Worm (Caenorhabditis elegans): ENCODE results near the gene dos-3.

dos-3 gene

ce11 chrIII:845485-845884 lies 6.1 kb upstream of the dos-3 start, which contains the start of gene K02F3.2:
TSS of gene K02F3.2 (plus strand) at chrIII:845841.
- peak; percentile 87 for TF ChIP-seq unc-55 (GFP tag; optimal IDR thresholded peaks at IDR 0.05)
- peak; percentile 36 for TF ChIP-seq sma-3 (GFP tag; optimal IDR thresholded peaks at IDR 0.05)
- TF ChIP-seq sma-9 (GFP tag; optimal IDR thresholded peaks at IDR 0.05), result peak; percentile 83
- no peak for TF ChIP-seq sma-9 (tag; optimal IDR thresholded peaks at IDR 0.05)
- TF ChIP-seq fos-1 (tag; optimal IDR thresholded peaks at IDR 0.05), result peak; percentile 47
- TF ChIP-seq blmp-1 (tag; optimal IDR thresholded peaks at IDR 0.05; ENCODE audit: insufficient read depth), result peak; percentile 42
- TF ChIP-seq elt-3 (tag; optimal IDR thresholded peaks at IDR 0.05), result no peak
- TF ChIP-seq ceh-82 (tag; optimal IDR thresholded peaks at IDR 0.05), result no peak
- no peak for TF ChIP-seq alr-1 (tag; optimal IDR thresholded peaks at IDR 0.05)
- TF ChIP-seq unc-62 (GFP tag; optimal IDR thresholded peaks at IDR 0.05), result no peak
- TF ChIP-seq dmd-4 (tag; optimal IDR thresholded peaks at IDR 0.05), result no peak
- no peak for TF ChIP-seq nhr-23 (tag; optimal IDR thresholded peaks at IDR 0.05)
- no peak for TF ChIP-seq skn-1 (tag; optimal IDR thresholded peaks at IDR 0.05)
- no peak for TF ChIP-seq elt-1 (tag; optimal IDR thresholded peaks at IDR 0.05)
- no peak for TF ChIP-seq snpc-4 (tag; optimal IDR thresholded peaks at IDR 0.05)
- peak; percentile 93 for TF ChIP-seq gmeb-1 (tag; optimal IDR thresholded peaks at IDR 0.05)
- peak; percentile 66 for TF ChIP-seq nhr-129 (tag; optimal IDR thresholded peaks at IDR 0.05)
- no peak for TF ChIP-seq ZK546.5 (tag; optimal IDR thresholded peaks at IDR 0.05)
- no peak for TF ChIP-seq nhr-12 (tag; optimal IDR thresholded peaks at IDR 0.05)
- peak in 1 of 2 experiments; percentile 51 for TF ChIP-seq mdl-1 (tag; optimal IDR thresholded peaks at IDR 0.05)
- no peak for TF ChIP-seq ztf-11 (tag; optimal IDR thresholded peaks at IDR 0.05)
- no peak for TF ChIP-seq zag-1 (tag; optimal IDR thresholded peaks at IDR 0.05)
- no peak for TF ChIP-seq egl-27 (tag; optimal IDR thresholded peaks at IDR 0.05)
- TF ChIP-seq lin-39 (tag; optimal IDR thresholded peaks at IDR 0.05), result no peak
- TF ChIP-seq sem-4 (tag; optimal IDR thresholded peaks at IDR 0.05), result no peak
- TF ChIP-seq peb-1 (tag; optimal IDR thresholded peaks at IDR 0.05), result no peak
- no peak for TF ChIP-seq nhr-11 (tag; optimal IDR thresholded peaks at IDR 0.05)
- no peak for TF ChIP-seq aly-2 (tag; optimal IDR thresholded peaks at IDR 0.05)
- no peak for TF ChIP-seq lin-13 (GFP tag; optimal IDR thresholded peaks at IDR 0.05)
- no peak for TF ChIP-seq lin-11 (tag; optimal IDR thresholded peaks at IDR 0.05)
- no peak for TF ChIP-seq mab-5 (tag; optimal IDR thresholded peaks at IDR 0.05)
- TF ChIP-seq nhr-237 (tag; optimal IDR thresholded peaks at IDR 0.05), result no peak
- TF ChIP-seq F13H6.1 (tag; optimal IDR thresholded peaks at IDR 0.05), result peak; percentile 2
- peak; percentile 69 for TF ChIP-seq nhr-25 (tag; optimal IDR thresholded peaks at IDR 0.05)
- TF ChIP-seq nhr-21 (tag; optimal IDR thresholded peaks at IDR 0.05), result peak; percentile 92
- TF ChIP-seq C34F6.9 (tag; optimal IDR thresholded peaks at IDR 0.05), result peak; percentile 50
- TF ChIP-seq ama-1 (optimal IDR thresholded peaks at IDR 0.05), result no peak
- TF ChIP-seq unc-39 (tag; optimal IDR thresholded peaks at IDR 0.05), result no peak
- no peak for TF ChIP-seq ztf-1 (GFP tag; conservative IDR thresholded peaks at IDR 0.05)
- no peak for TF ChIP-seq ceh-16 (tag; optimal IDR thresholded peaks at IDR 0.05)
- TF ChIP-seq R02D3.7 (tag; optimal IDR thresholded peaks at IDR 0.05), result no peak
- TF ChIP-seq nhr-6 (tag; optimal IDR thresholded peaks at IDR 0.05), result no peak
- peak; percentile 73 for TF ChIP-seq crh-2 (tag; optimal IDR thresholded peaks at IDR 0.05)
- TF ChIP-seq Y55F3AM.14 (GFP tag; optimal IDR thresholded peaks at IDR 0.05), result no peak
- peak; percentile 13 to 66 for TF ChIP-seq lsy-2 (tag; optimal IDR thresholded peaks at IDR 0.05)
- no peak for TF ChIP-seq nhr-77 (tag; optimal IDR thresholded peaks at IDR 0.05)
- TF ChIP-seq ztf-4 (tag; optimal IDR thresholded peaks at IDR 0.05), result no peak
- no peak for TF ChIP-seq mbf-1 (tag; optimal IDR thresholded peaks at IDR 0.05)
- no peak for TF ChIP-seq nhr-10 (tag; optimal IDR thresholded peaks at IDR 0.05)
